Worm (Caenorhabditis elegans): ENCODE measurements around the gene pqn-84.

- no peak for TF ChIP-seq snpc-4 (tag; optimal IDR thresholded peaks at IDR 0.05)
- TF ChIP-seq F16B12.6 (tag; optimal IDR thresholded peaks at IDR 0.05), result no peak
These were observed 21.3 kb downstream of the pqn-84 start, which contains the start of gene Y41C4A.32 for ce11 chrIII:11721405-11721804.

Data from whole organism, L1 larva.